Worm (Caenorhabditis elegans): ENCODE results near the gene F56D6.20.

The F56D6.20 gene

DNA sequence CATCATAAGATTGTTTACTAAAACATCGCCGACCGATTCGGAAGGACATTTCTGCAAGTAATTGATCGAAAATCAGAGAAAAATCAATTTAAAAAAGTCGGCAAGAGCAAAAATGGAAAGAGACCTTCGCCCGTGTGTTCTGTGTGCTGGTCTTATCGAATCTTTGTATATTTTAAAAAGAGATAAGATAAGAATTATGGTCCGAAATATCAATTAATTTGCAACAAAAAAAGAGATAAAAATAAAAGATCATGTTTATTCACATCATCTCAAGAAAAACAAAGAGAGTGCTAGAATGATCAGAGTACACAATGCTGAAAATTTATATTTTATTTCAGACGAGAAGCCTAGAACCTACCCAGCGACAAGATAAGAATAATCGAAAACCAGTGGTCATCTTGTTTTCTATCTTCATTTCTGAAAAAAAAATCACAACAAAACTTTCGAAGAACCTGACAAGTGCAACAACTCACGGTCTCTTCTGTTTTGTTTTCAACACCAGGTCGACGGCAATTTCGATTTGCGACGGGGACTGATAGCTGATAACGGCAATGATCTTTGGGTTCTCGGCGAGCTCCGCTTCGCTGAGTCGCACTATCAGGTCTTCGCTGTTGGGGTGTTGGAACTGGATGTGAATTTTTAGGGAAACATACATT is 34.3 kb upstream of the F56D6.20 start, which contains the start of gene F37C4.6:
F37C4.6 (minus strand) TSS at position 51 of the 656 bp plus-strand sequence.
- TF ChIP-seq nhr-23 (tag; optimal IDR thresholded peaks at IDR 0.05) (no peak), sma-9 (GFP tag; optimal IDR thresholded peaks at IDR 0.05) (no peak), sma-9 (tag; optimal IDR thresholded peaks at IDR 0.05) (no peak), nhr-129 (tag; optimal IDR thresholded peaks at IDR 0.05) (no peak), fos-1 (tag; optimal IDR thresholded peaks at IDR 0.05) (peak; percentile 27)

DNA sequence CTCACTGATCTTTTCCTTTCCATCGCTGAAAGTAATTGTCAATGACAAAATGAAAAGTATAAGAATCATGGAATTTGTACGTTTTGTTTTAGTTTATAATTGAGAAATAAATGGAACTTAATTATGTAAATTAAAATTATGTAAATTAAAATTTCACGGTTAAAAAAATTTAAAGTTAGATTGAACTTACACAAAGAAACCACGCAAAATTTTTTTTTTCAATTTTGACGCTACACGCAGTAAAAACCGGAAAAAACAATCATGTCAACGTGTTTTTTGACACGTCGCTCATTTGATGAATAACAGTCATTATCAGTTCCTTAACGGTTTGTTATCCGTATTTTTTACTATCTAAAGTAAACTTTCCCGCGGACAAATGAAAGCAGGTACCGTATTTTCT is 31.6 kb upstream of the F56D6.20 start, which contains the start of the genes F37C4.8 and oac-23:
F37C4.8 (minus strand) TSS at position 101 of the 400 bp plus-strand sequence.
oac-23 (plus strand) TSS at position 323 of the 400 bp plus-strand sequence.
- no peak for TF ChIP-seq nhr-21 (tag; optimal IDR thresholded peaks at IDR 0.05)
- no peak for TF ChIP-seq skn-1 (tag; optimal IDR thresholded peaks at IDR 0.05)

- no peak for TF ChIP-seq ZK546.5 (tag; optimal IDR thresholded peaks at IDR 0.05)
- no peak for TF ChIP-seq fos-1 (tag; optimal IDR thresholded peaks at IDR 0.05)
- no peak for TF ChIP-seq nhr-12 (tag; optimal IDR thresholded peaks at IDR 0.05)
- TF ChIP-seq egl-27 (tag; optimal IDR thresholded peaks at IDR 0.05) = no peak
- no peak for TF ChIP-seq nhr-23 (tag; optimal IDR thresholded peaks at IDR 0.05)
- no peak for TF ChIP-seq mdl-1 (tag; optimal IDR thresholded peaks at IDR 0.05)
- no peak for TF ChIP-seq sma-3 (GFP tag; optimal IDR thresholded peaks at IDR 0.05)
- no peak for TF ChIP-seq sem-4 (tag; optimal IDR thresholded peaks at IDR 0.05)
- no peak for TF ChIP-seq zag-1 (tag; optimal IDR thresholded peaks at IDR 0.05)
- no peak for TF ChIP-seq elt-1 (tag; optimal IDR thresholded peaks at IDR 0.05)
- no peak for TF ChIP-seq mbf-1 (tag; optimal IDR thresholded peaks at IDR 0.05)
- no peak for TF ChIP-seq ztf-4 (tag; optimal IDR thresholded peaks at IDR 0.05)
- no peak for TF ChIP-seq mab-5 (tag; optimal IDR thresholded peaks at IDR 0.05)
- no peak for TF ChIP-seq C34F6.9 (tag; optimal IDR thresholded peaks at IDR 0.05)
- TF ChIP-seq nhr-11 (tag; optimal IDR thresholded peaks at IDR 0.05) = no peak
- TF ChIP-seq blmp-1 (tag; optimal IDR thresholded peaks at IDR 0.05; ENCODE audit: insufficient read depth) = no peak
- TF ChIP-seq nhr-6 (tag; optimal IDR thresholded peaks at IDR 0.05) = no peak
- no peak for TF ChIP-seq aly-2 (tag; optimal IDR thresholded peaks at IDR 0.05)
- TF ChIP-seq gmeb-1 (tag; optimal IDR thresholded peaks at IDR 0.05) = no peak
Observed at ce11 chrIV:3885369-3885768, 27.3 kb upstream of the F56D6.20 start, which contains the start of gene oac-22. Gene oac-22, plus strand, starts transcription at chrIV:3885669.

DNA sequence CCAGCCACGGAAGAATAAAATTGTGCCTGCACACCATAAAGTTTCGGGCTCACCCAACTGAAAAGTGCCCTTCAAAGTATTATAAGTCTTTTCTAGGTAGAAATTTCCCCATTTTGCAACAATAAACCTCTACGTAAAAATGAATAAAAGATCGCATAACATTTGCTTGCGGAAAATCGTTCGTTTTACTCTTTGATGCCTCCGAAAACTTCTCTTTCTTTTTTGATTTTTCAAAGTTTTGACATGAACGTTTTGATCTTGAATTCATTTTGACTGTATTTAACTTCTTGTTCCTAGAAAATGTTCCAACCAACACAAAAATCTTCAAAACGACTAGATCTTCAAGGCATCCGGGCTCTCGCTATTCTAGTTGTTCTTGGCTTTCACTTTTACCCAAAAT is 23.7 kb upstream of the F56D6.20 start, which contains the start of gene oac-21:
oac-21 (plus strand) TSS at position 301 of the 400 bp plus-strand sequence.
- TF ChIP-seq Y55F3AM.14 (GFP tag; optimal IDR thresholded peaks at IDR 0.05) = no peak
- no peak for TF ChIP-seq F13H6.1 (tag; optimal IDR thresholded peaks at IDR 0.05)
- no peak for TF ChIP-seq ama-1 (optimal IDR thresholded peaks at IDR 0.05)
- no peak for TF ChIP-seq sem-4 (tag; optimal IDR thresholded peaks at IDR 0.05)
- no peak for TF ChIP-seq dmd-4 (tag; optimal IDR thresholded peaks at IDR 0.05)
- TF ChIP-seq unc-62 (GFP tag; optimal IDR thresholded peaks at IDR 0.05) = no peak

DNA sequence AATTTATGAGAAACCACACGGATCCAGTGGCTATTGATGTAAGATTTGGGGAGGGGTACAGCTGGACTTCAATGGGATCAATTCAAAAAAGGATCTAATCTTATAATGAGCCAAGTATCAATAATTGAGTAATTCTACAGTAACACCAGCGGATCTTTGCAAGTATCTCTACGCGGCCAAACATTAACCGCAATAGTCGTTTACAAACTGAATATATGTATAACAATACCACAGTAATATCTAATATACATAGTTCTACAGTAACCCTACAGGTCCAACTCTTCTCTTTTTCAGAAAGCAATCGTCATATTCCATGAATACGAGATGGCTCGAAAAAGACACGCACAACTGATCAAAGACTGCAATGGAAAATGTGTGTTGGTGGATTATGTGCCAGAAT is 20.7 kb upstream of the F56D6.20 start, which contains the start of gene F56D6.9:
F56D6.9 (plus strand) TSS at position 301 of the 400 bp plus-strand sequence.
- TF ChIP-seq nhr-25 (tag; optimal IDR thresholded peaks at IDR 0.05) (no peak), nhr-237 (tag; optimal IDR thresholded peaks at IDR 0.05) (no peak), Y55F3AM.14 (GFP tag; optimal IDR thresholded peaks at IDR 0.05) (no peak), aly-2 (tag; optimal IDR thresholded peaks at IDR 0.05) (no peak), ama-1 (optimal IDR thresholded peaks at IDR 0.05) (no peak), F13H6.1 (tag; optimal IDR thresholded peaks at IDR 0.05) (no peak), nhr-10 (tag; optimal IDR thresholded peaks at IDR 0.05) (no peak)

- no peak for TF ChIP-seq ztf-11 (tag; optimal IDR thresholded peaks at IDR 0.05)
- TF ChIP-seq unc-39 (tag; optimal IDR thresholded peaks at IDR 0.05) = no peak
- TF ChIP-seq aly-2 (tag; optimal IDR thresholded peaks at IDR 0.05) = no peak
- no peak for TF ChIP-seq nhr-12 (tag; optimal IDR thresholded peaks at IDR 0.05)
- TF ChIP-seq ztf-1 (GFP tag; conservative IDR thresholded peaks at IDR 0.05) = no peak
- TF ChIP-seq snpc-4 (tag; optimal IDR thresholded peaks at IDR 0.05) = no peak
- TF ChIP-seq mdl-1 (tag; optimal IDR thresholded peaks at IDR 0.05) = no peak
- TF ChIP-seq elt-1 (tag; optimal IDR thresholded peaks at IDR 0.05) = no peak
- no peak for TF ChIP-seq crh-2 (tag; optimal IDR thresholded peaks at IDR 0.05)
- no peak for TF ChIP-seq ceh-16 (tag; optimal IDR thresholded peaks at IDR 0.05)
- no peak for TF ChIP-seq egl-27 (tag; optimal IDR thresholded peaks at IDR 0.05)
- TF ChIP-seq skn-1 (tag; optimal IDR thresholded peaks at IDR 0.05) = no peak
- TF ChIP-seq nhr-21 (tag; optimal IDR thresholded peaks at IDR 0.05) = no peak
- TF ChIP-seq lin-11 (tag; optimal IDR thresholded peaks at IDR 0.05) = no peak
- TF ChIP-seq mab-5 (tag; optimal IDR thresholded peaks at IDR 0.05) = no peak
- no peak for TF ChIP-seq nhr-11 (tag; optimal IDR thresholded peaks at IDR 0.05)
- no peak for TF ChIP-seq dmd-4 (tag; optimal IDR thresholded peaks at IDR 0.05)
- no peak for TF ChIP-seq lin-39 (tag; optimal IDR thresholded peaks at IDR 0.05)
Observed at ce11 chrIV:3894004-3894480, 18.7 kb upstream of the F56D6.20 start, which contains the start of gene F56D6.8. Gene F56D6.8, minus strand, starts transcription at chrIV:3894430.

Measured in whole organism, L2 larva.